Fruit fly (Drosophila melanogaster) whole organism, prepupa: ENCODE data around the gene miple1.

Experiments used
- CG11762 ChIP-seq: fragments of 200-800 bp; sonication (Bioruptor generic); optimal IDR thresholded peaks from 3 replicates; lab custom pipeline; 2016; ENCODE audit warnings: missing biosample characterization, missing genetic modification characterization; ENCODE audit not compliant: insufficient read depth
- CG6808 ChIP-seq: fragments of 200-800 bp; sonication (Bioruptor generic); optimal IDR thresholded peaks from 3 replicates; lab custom pipeline; 2017; ENCODE audit warnings: missing biosample characterization, missing genetic modification characterization, mild to moderate bottlenecking, moderate library complexity, missing genetic modification reagents
- CG6854 ChIP-seq: fragments of 200-800 bp; sonication (Bioruptor generic); optimal IDR thresholded peaks from 2 replicates; lab custom pipeline; 2017; ENCODE audit warnings: missing biosample characterization, mild to moderate bottlenecking, missing genetic modification characterization
- CG7368 ChIP-seq: fragments of 200-800 bp; sonication (Bioruptor generic); optimal IDR thresholded peaks from 3 replicates; lab custom pipeline; 2016; ENCODE audit warnings: missing biosample characterization, missing genetic modification characterization
- CG8119 ChIP-seq: fragments of 200-800 bp; sonication (Bioruptor generic); IDR thresholded peaks from 3 replicates; pipeline ENCODE4 v1.3.6; 2022; ENCODE audit warnings: missing biosample characterization, missing genetic modification characterization
- Ets21C ChIP-seq: fragments of 200-800 bp; sonication (Bioruptor generic); optimal IDR thresholded peaks from 3 replicates; lab custom pipeline; 2016; ENCODE audit warnings: missing biosample characterization, missing genetic modification characterization
- Gug ChIP-seq: fragments of 200-800 bp; sonication (Bioruptor generic); IDR thresholded peaks from 2 replicates; pipeline ENCODE4 v1.3.6; 2022; ENCODE audit warnings: missing biosample characterization, missing genetic modification characterization
- Sox102F ChIP-seq: fragments of 200-800 bp; sonication (Bioruptor generic); optimal IDR thresholded peaks from 2 replicates; lab custom pipeline; 2016; ENCODE audit warnings: missing biosample characterization, mild to moderate bottlenecking, missing genetic modification characterization
- Sox14 ChIP-seq: fragments of 200-800 bp; sonication (Bioruptor generic); optimal IDR thresholded peaks from 3 replicates; lab custom pipeline; 2016; ENCODE audit warnings: missing biosample characterization, missing genetic modification characterization
- acj6 ChIP-seq: fragments of 200-800 bp; sonication (Bioruptor generic); optimal IDR thresholded peaks from 3 replicates; lab custom pipeline; 2016; ENCODE audit warnings: missing biosample characterization, missing genetic modification characterization
- eg ChIP-seq: fragments of 200-800 bp; sonication (Bioruptor generic); IDR thresholded peaks from 3 replicates; pipeline ENCODE4 v1.3.6; 2022; ENCODE audit warnings: missing biosample characterization, missing genetic modification characterization
- salr ChIP-seq, 2 experiments: fragments of 200-800 bp; sonication (Bioruptor generic); optimal IDR thresholded peaks; 3 replicates each; lab custom pipeline; 2016 to 2018; ENCODE audit warnings: missing biosample characterization in 2 of 2, missing genetic modification characterization in 2 of 2, mild to moderate bottlenecking in 1 of 2
- ss ChIP-seq, 2 experiments: fragments of 200-800 bp; sonication (Bioruptor generic); optimal IDR thresholded peaks; 2 replicates in 1 of 2; 3 replicates in 1 of 2; lab custom pipeline; 2017 to 2018; ENCODE audit warnings: mild to moderate bottlenecking in 2 of 2, missing biosample characterization in 2 of 2, missing genetic modification characterization in 2 of 2, moderate library complexity in 1 of 2

DNA sequence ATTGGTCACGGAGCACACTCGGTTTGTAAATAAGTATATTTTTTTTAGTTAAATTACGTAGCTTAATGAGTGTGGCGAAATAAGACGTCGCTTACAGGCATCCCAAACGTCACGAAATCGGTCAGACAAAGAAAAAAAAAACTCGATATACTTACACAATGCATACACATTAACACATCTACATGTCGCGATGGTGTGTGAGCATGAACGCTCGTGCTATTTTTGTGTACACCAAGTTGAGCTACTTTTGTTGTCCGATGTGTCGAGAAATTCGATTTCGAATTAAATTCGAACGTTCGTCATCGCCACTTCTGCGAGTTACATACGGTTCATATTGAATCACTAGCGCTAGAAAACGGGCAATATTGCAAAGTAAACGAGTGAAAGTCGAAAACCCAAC lies 42.0 kb upstream of the miple1 start:
- TF ChIP-seq eg: no peak
- no peak for TF ChIP-seq CG6808
- TF ChIP-seq ss (GFP tag; optimal IDR thresholded peaks at IDR 0.05; lab: Kevin White, UChicago): no peak
- TF ChIP-seq Ets21C (GFP tag; lab: Kevin White, UChicago): no peak
- no peak for TF ChIP-seq CG11762 (GFP tag; lab: Kevin White, UChicago)
- no peak for TF ChIP-seq acj6 (GFP tag; lab: Kevin White, UChicago)
- no peak for TF ChIP-seq CG6854 (GFP tag; lab: Kevin White, UChicago)
- TF ChIP-seq Sox102F (GFP tag; lab: Kevin White, UChicago): no peak
- TF ChIP-seq Sox14 (GFP tag; lab: Kevin White, UChicago): no peak
- TF ChIP-seq Gug (GFP tag; lab: Robert Waterston, UW): no peak
- TF ChIP-seq CG7368: no peak
- TF ChIP-seq salr (GFP tag; optimal IDR thresholded peaks at IDR 0.05; lab: Kevin White, UChicago): no peak
- no peak for TF ChIP-seq CG8119
